Worm (Caenorhabditis elegans) whole organism, mixed stage, embryonic: ENCODE measurements around the gene tlp-1.
A peak's percentile ranks its signal among the peaks of the same experiment; 100 is the strongest.

Experiments
- bed-3 ChIP-seq: fragments of 200-800 bp; sonication (Bioruptor generic); optimal IDR thresholded peaks from 3 replicates; lab custom pipeline; 2018; ENCODE audit warnings: mild to moderate bottlenecking, missing genetic modification characterization, moderate library complexity, missing compliant biosample characterization
- blmp-1 ChIP-seq: fragments of 150-350 bp; optimal IDR thresholded peaks from 2 replicates; lab custom pipeline; 2014; ENCODE audit warnings: missing biosample characterization, missing genetic modification characterization
- ceh-39 ChIP-seq: fragments of 150-350 bp; optimal IDR thresholded peaks from 2 replicates; lab custom pipeline; 2014; ENCODE audit warnings: missing biosample characterization, missing genetic modification characterization
- ceh-43 ChIP-seq: fragments of 200-800 bp; sonication (Bioruptor generic); optimal IDR thresholded peaks from 2 replicates; lab custom pipeline; 2018; ENCODE audit warnings: mild to moderate bottlenecking, missing genetic modification characterization, moderate library complexity, missing compliant biosample characterization
- ceh-83 ChIP-seq: fragments of 200-800 bp; sonication (Bioruptor generic); optimal IDR thresholded peaks from 2 replicates; lab custom pipeline; 2018; ENCODE audit warnings: mild to moderate bottlenecking, missing genetic modification characterization, missing compliant biosample characterization
- ces-1 ChIP-seq: fragments of 150-350 bp; optimal IDR thresholded peaks from 2 replicates; lab custom pipeline; 2014; ENCODE audit warnings: missing biosample characterization, missing genetic modification reagents, missing genetic modification characterization
- cnd-1 ChIP-seq: fragments of 200-800 bp; sonication (Bioruptor generic); optimal IDR thresholded peaks from 2 replicates; lab custom pipeline; 2018; ENCODE audit warnings: mild to moderate bottlenecking, missing genetic modification characterization, missing compliant biosample characterization
- elt-1 ChIP-seq: sonication (generic microtip); optimal IDR thresholded peaks from 2 replicates; lab custom pipeline; 2017; ENCODE audit warnings: missing genetic modification characterization, mild to moderate bottlenecking, missing compliant biosample characterization, antibody characterized with exemption, moderate library complexity, borderline replicate concordance; ENCODE audit not compliant: insufficient read depth
- elt-3 ChIP-seq: fragments of 150-350 bp; optimal IDR thresholded peaks from 2 replicates; lab custom pipeline; 2014; ENCODE audit warnings: missing biosample characterization, missing genetic modification characterization
- flh-1 ChIP-seq: fragments of 200-800 bp; sonication (Bioruptor generic); optimal IDR thresholded peaks from 2 replicates; lab custom pipeline; 2018; ENCODE audit warnings: mild to moderate bottlenecking, missing genetic modification characterization, moderate library complexity, missing compliant biosample characterization
- ham-2 ChIP-seq: fragments of 200-800 bp; sonication (Bioruptor generic); optimal IDR thresholded peaks from 2 replicates; lab custom pipeline; 2018; ENCODE audit warnings: mild to moderate bottlenecking, missing genetic modification characterization, missing compliant biosample characterization
- lin-13 ChIP-seq: fragments of 150-350 bp; optimal IDR thresholded peaks from 2 replicates; lab custom pipeline; 2014; ENCODE audit warnings: missing biosample characterization, missing genetic modification characterization
- lin-32 ChIP-seq: fragments of 200-800 bp; sonication (Bioruptor generic); optimal IDR thresholded peaks from 2 replicates; lab custom pipeline; 2018; ENCODE audit warnings: mild to moderate bottlenecking, missing genetic modification characterization, missing compliant biosample characterization
- mab-5 ChIP-seq: fragments of 150-350 bp; optimal IDR thresholded peaks from 2 replicates; lab custom pipeline; 2014; ENCODE audit warnings: missing biosample characterization, missing genetic modification characterization
- mep-1 ChIP-seq: fragments of 150-350 bp; optimal IDR thresholded peaks from 2 replicates; lab custom pipeline; 2017; ENCODE audit warnings: missing biosample characterization, missing genetic modification reagents, missing genetic modification characterization, inconsistent platforms
- mls-2 ChIP-seq: sonication (generic microtip); optimal IDR thresholded peaks from 2 replicates; lab custom pipeline; 2016; ENCODE audit warnings: mild to moderate bottlenecking, missing genetic modification characterization, moderate library complexity, missing compliant biosample characterization
- nhr-12 ChIP-seq: fragments of 150-350 bp; optimal IDR thresholded peaks from 2 replicates; lab custom pipeline; 2014; ENCODE audit warnings: missing biosample characterization, missing genetic modification characterization
- nhr-2 ChIP-seq: fragments of 150-350 bp; optimal IDR thresholded peaks from 2 replicates; lab custom pipeline; 2014; ENCODE audit warnings: missing biosample characterization, missing genetic modification characterization
- nhr-237 ChIP-seq: fragments of 150-350 bp; optimal IDR thresholded peaks from 2 replicates; lab custom pipeline; 2014; ENCODE audit warnings: missing biosample characterization, missing genetic modification characterization
- nhr-28 ChIP-seq: fragments of 150-350 bp; optimal IDR thresholded peaks from 2 replicates; lab custom pipeline; 2014; ENCODE audit warnings: missing biosample characterization, missing genetic modification characterization
- nhr-76 ChIP-seq: sonication (generic microtip); optimal IDR thresholded peaks from 2 replicates; lab custom pipeline; 2017; ENCODE audit warnings: missing biosample characterization, missing genetic modification characterization
- sem-2 ChIP-seq: fragments of 200-800 bp; sonication (Bioruptor generic); optimal IDR thresholded peaks from 2 replicates; lab custom pipeline; 2018; ENCODE audit warnings: mild to moderate bottlenecking, missing genetic modification characterization, missing compliant biosample characterization
- snpc-4 ChIP-seq: fragments of 150-350 bp; optimal IDR thresholded peaks from 2 replicates; lab custom pipeline; 2014; ENCODE audit warnings: missing biosample characterization, missing genetic modification characterization
- sptf-1 ChIP-seq: sonication (generic microtip); optimal IDR thresholded peaks from 2 replicates; lab custom pipeline; 2017; ENCODE audit warnings: mild to moderate bottlenecking, missing genetic modification characterization, moderate library complexity, missing compliant biosample characterization
- tbx-8 ChIP-seq: fragments of 200-800 bp; sonication (Bioruptor generic); optimal IDR thresholded peaks from 2 replicates; lab custom pipeline; 2018; ENCODE audit warnings: mild to moderate bottlenecking, missing genetic modification characterization, moderate library complexity, missing compliant biosample characterization
- unc-120 ChIP-seq: sonication (generic microtip); optimal IDR thresholded peaks from 2 replicates; lab custom pipeline; 2017; ENCODE audit warnings: missing genetic modification characterization, missing compliant biosample characterization; ENCODE audit not compliant: poor library complexity, severe bottlenecking
- unc-39 ChIP-seq: fragments of 150-350 bp; optimal IDR thresholded peaks from 2 replicates; lab custom pipeline; 2014; ENCODE audit warnings: missing biosample characterization, missing genetic modification characterization
- unc-62 ChIP-seq: fragments of 150-350 bp; optimal IDR thresholded peaks from 2 replicates; lab custom pipeline; 2014; ENCODE audit warnings: missing biosample characterization, missing genetic modification reagents, missing genetic modification characterization
- zip-8 ChIP-seq: fragments of 150-350 bp; optimal IDR thresholded peaks from 2 replicates; lab custom pipeline; 2014; ENCODE audit warnings: missing biosample characterization, missing genetic modification characterization

The tlp-1 gene

ce11 chrIV:13742244-13742643 is 38.4 kb upstream of the tlp-1 start, which contains the start of gene C47A4.3:
TSS of gene C47A4.3 (minus strand) at chrIV:13742344.
- TF ChIP-seq ces-1 (GFP tag; lab: Kevin White, UChicago) (no peak), unc-62 (GFP tag; lab: Kevin White, UChicago) (no peak), nhr-28 (tag; lab: Kevin White, UChicago) (no peak), nhr-12 (tag; lab: Kevin White, UChicago) (no peak), mab-5 (no peak), tbx-8 (GFP tag; lab: Kevin White, UChicago) (no peak), elt-1 (tag; lab: Kevin White, UChicago) (no peak), sptf-1 (tag; lab: Kevin White, UChicago) (no peak), bed-3 (GFP tag; lab: Kevin White, UChicago) (no peak), zip-8 (tag; lab: Kevin White, UChicago) (no peak), mls-2 (tag; lab: Kevin White, UChicago) (no peak), ceh-39 (tag; lab: Kevin White, UChicago) (no peak), cnd-1 (tag; lab: Kevin White, UChicago) (no peak), snpc-4 (tag; lab: Kevin White, UChicago) (no peak)

- TF ChIP-seq unc-120 (tag; lab: Kevin White, UChicago) (no peak), nhr-76 (tag; lab: Kevin White, UChicago) (no peak), lin-32 (GFP tag; lab: Kevin White, UChicago) (no peak), ces-1 (GFP tag; lab: Kevin White, UChicago) (no peak)
Observed at ce11 chrIV:13727865-13728264, 24.0 kb upstream of the tlp-1 start.

- TF ChIP-seq sem-2 (GFP tag; lab: Kevin White, UChicago), result no peak
- no peak for TF ChIP-seq zip-8 (tag; lab: Kevin White, UChicago)
- no peak for TF ChIP-seq elt-1 (tag; lab: Kevin White, UChicago)
- no peak for TF ChIP-seq ceh-83
- no peak for TF ChIP-seq flh-1 (GFP tag; lab: Kevin White, UChicago)
- TF ChIP-seq blmp-1 (tag; lab: Kevin White, UChicago), result no peak
- TF ChIP-seq lin-13 (tag; lab: Kevin White, UChicago), result no peak
- no peak for TF ChIP-seq unc-39
- no peak for TF ChIP-seq lin-32 (GFP tag; lab: Kevin White, UChicago)
- no peak for TF ChIP-seq bed-3 (GFP tag; lab: Kevin White, UChicago)
- TF ChIP-seq ham-2 (GFP tag; lab: Kevin White, UChicago), result no peak
- TF ChIP-seq ceh-43, result no peak
- no peak for TF ChIP-seq mab-5
Observed at ce11 chrIV:13726630-13727029, 22.7 kb upstream of the tlp-1 start, which contains the start of gene ent-4. TSS of gene ent-4 (plus strand) at chrIV:13726930.

ce11 chrIV:13725201-13725600 is 21.3 kb upstream of the tlp-1 start:
- TF ChIP-seq mab-5 (no peak), snpc-4 (tag; lab: Kevin White, UChicago) (no peak), tbx-8 (GFP tag; lab: Kevin White, UChicago) (no peak), sptf-1 (tag; lab: Kevin White, UChicago) (no peak), ceh-83 (no peak), cnd-1 (tag; lab: Kevin White, UChicago) (no peak)

- TF ChIP-seq mab-5 (peak; percentile 66), unc-62 (GFP tag; lab: Kevin White, UChicago) (peak; percentile 84), elt-3 (tag; lab: Kevin White, UChicago) (no peak)
Observed at ce11 chrIV:13721000-13721399, 17.1 kb upstream of the tlp-1 start.

- TF ChIP-seq mep-1 (tag; lab: Kevin White, UChicago) (no peak), unc-62 (GFP tag; lab: Kevin White, UChicago) (peak; percentile 99), elt-1 (tag; lab: Kevin White, UChicago) (peak; percentile 91), nhr-2 (tag; lab: Kevin White, UChicago) (peak; percentile 96), nhr-237 (no peak)
- TF ChIP-seq, all 35 proteins: peak for 3
Observed at ce11 chrIV:13718918-13719317, 15.0 kb upstream of the tlp-1 start.
